Fruit fly (Drosophila melanogaster) whole organism, wandering third instar larva: ENCODE measurements around the gene Vps33B.
A peak's percentile ranks its signal among the peaks of the same experiment; 100 is the strongest.

Experiments used
- CG32264 ChIP-seq: fragments of 200-800 bp; sonication (Bioruptor generic); optimal IDR thresholded peaks from 2 replicates; lab custom pipeline; 2016; ENCODE audit warnings: missing biosample characterization, missing genetic modification characterization
- CG9705 ChIP-seq: fragments of 200-800 bp; sonication (Bioruptor generic); optimal IDR thresholded peaks from 2 replicates; lab custom pipeline; 2018; ENCODE audit warnings: missing biosample characterization, mild to moderate bottlenecking, missing genetic modification characterization
- CrebA ChIP-seq: fragments of 200-800 bp; sonication (Bioruptor generic); optimal IDR thresholded peaks from 2 replicates; lab custom pipeline; 2016; ENCODE audit warnings: missing biosample characterization, mild to moderate bottlenecking, missing genetic modification characterization, borderline replicate concordance
- Dfd ChIP-seq: fragments of >200 bp; optimal IDR thresholded peaks from 2 replicates; lab custom pipeline; 2017; ENCODE audit warnings: missing biosample characterization, missing genetic modification characterization
- Dif ChIP-seq: fragments of 200-275, 200-300 bp; sonication (Bioruptor generic); optimal IDR thresholded peaks from 2 replicates; lab custom pipeline; 2018; ENCODE audit warnings: missing biosample characterization, missing genetic modification characterization; ENCODE audit not compliant: partially characterized antibody
- GATAd ChIP-seq: sonication (Bioruptor generic); optimal IDR thresholded peaks from 2 replicates; lab custom pipeline; 2016; ENCODE audit warnings: missing biosample characterization, missing genetic modification characterization
- HLH106 ChIP-seq: fragments of 200-800 bp; optimal IDR thresholded peaks from 3 replicates; lab custom pipeline; 2019; ENCODE audit warnings: missing biosample characterization, mild to moderate bottlenecking, missing genetic modification characterization, moderate library complexity
- Hnf4 ChIP-seq: fragments of 200-800 bp; sonication (Bioruptor generic); optimal IDR thresholded peaks from 2 replicates; lab custom pipeline; 2016; ENCODE audit warnings: missing biosample characterization, mild to moderate bottlenecking, missing genetic modification characterization
- Hr78 ChIP-seq: fragments of >200 bp; optimal IDR thresholded peaks from 2 replicates; lab custom pipeline; 2017; ENCODE audit warnings: missing biosample characterization, missing genetic modification characterization
- Hr83 ChIP-seq: fragments of 200-300 bp; sonication (Bioruptor generic); optimal IDR thresholded peaks from 2 replicates; lab custom pipeline; 2016; ENCODE audit warnings: missing biosample characterization, mild to moderate bottlenecking, missing genetic modification characterization, moderate library complexity; ENCODE audit not compliant: poor library complexity, severe bottlenecking
- Jra ChIP-seq: sonication (Bioruptor generic); optimal IDR thresholded peaks from 2 replicates; lab custom pipeline; 2016; ENCODE audit warnings: missing biosample characterization, missing genetic modification characterization
- Mio ChIP-seq: sonication (Bioruptor generic); optimal IDR thresholded peaks from 2 replicates; lab custom pipeline; 2016; ENCODE audit warnings: missing biosample characterization, missing genetic modification characterization
- N ChIP-seq: fragments of >200 bp; optimal IDR thresholded peaks from 2 replicates; lab custom pipeline; 2018; ENCODE audit warnings: missing biosample characterization, missing external identifiers, missing genetic modification characterization
- OdsH ChIP-seq: fragments of 200-800 bp; sonication (Bioruptor generic); optimal IDR thresholded peaks from 2 replicates; lab custom pipeline; 2016; ENCODE audit warnings: missing biosample characterization, mild to moderate bottlenecking, missing genetic modification characterization
- Rel ChIP-seq, 2 experiments: fragments of 200-800 bp; sonication (Bioruptor generic) in 1 of 2; optimal IDR thresholded peaks; 2 replicates in 1 of 2; 3 replicates in 1 of 2; lab custom pipeline; 2016 to 2019; ENCODE audit warnings: mild to moderate bottlenecking in 2 of 2, missing biosample characterization in 2 of 2, missing genetic modification characterization in 2 of 2, moderate library complexity in 1 of 2
- Sp1 ChIP-seq: fragments of 200-800 bp; sonication (Bioruptor generic); optimal IDR thresholded peaks from 3 replicates; lab custom pipeline; 2019; ENCODE audit warnings: missing biosample characterization, mild to moderate bottlenecking, missing genetic modification characterization, moderate library complexity
- br ChIP-seq: fragments of 200-800 bp; sonication (Bioruptor generic); optimal IDR thresholded peaks from 2 replicates; lab custom pipeline; 2016; ENCODE audit warnings: missing biosample characterization, missing genetic modification characterization
- brk ChIP-seq: fragments of 200-800 bp; sonication (Bioruptor generic); optimal IDR thresholded peaks from 2 replicates; lab custom pipeline; 2016; ENCODE audit warnings: missing biosample characterization, mild to moderate bottlenecking, missing genetic modification characterization
- dl ChIP-seq, 2 experiments: fragments of 175-275, 200-275 bp in 1 of 2; fragments of 200-275 bp in 1 of 2; sonication (Bioruptor generic); optimal IDR thresholded peaks; lab custom pipeline; 2018; ENCODE audit warnings: mild to moderate bottlenecking in 2 of 2, missing biosample characterization in 2 of 2, missing genetic modification characterization in 2 of 2, moderate library complexity in 2 of 2; ENCODE audit not compliant: partially characterized antibody in 2 of 2, insufficient read depth in 1 of 2
- dmrt93B ChIP-seq: fragments of 200-800 bp; sonication (Bioruptor generic); optimal IDR thresholded peaks from 2 replicates; lab custom pipeline; 2018; ENCODE audit warnings: missing biosample characterization, mild to moderate bottlenecking, missing genetic modification characterization
- dsf ChIP-seq: sonication (Bioruptor generic); optimal IDR thresholded peaks from 2 replicates; lab custom pipeline; 2016; ENCODE audit warnings: missing biosample characterization, missing genetic modification characterization, borderline replicate concordance
- ey ChIP-seq: fragments of 200-800 bp; sonication (Bioruptor generic); optimal IDR thresholded peaks from 2 replicates; lab custom pipeline; 2016; ENCODE audit warnings: missing biosample characterization, missing genetic modification characterization
- foxo ChIP-seq, 2 experiments: fragments of 200-800 bp; sonication (Bioruptor generic); optimal IDR thresholded peaks; 2 replicates in 1 of 2; 3 replicates in 1 of 2; lab custom pipeline; 2016 to 2017; ENCODE audit warnings: missing biosample characterization in 2 of 2, missing genetic modification characterization in 2 of 2
- fru ChIP-seq: fragments of 200-800 bp; sonication (Bioruptor generic); optimal IDR thresholded peaks from 3 replicates; lab custom pipeline; 2016; ENCODE audit warnings: missing biosample characterization, mild to moderate bottlenecking, missing genetic modification characterization
- h ChIP-seq: fragments of 200-800 bp; sonication (Bioruptor generic); optimal IDR thresholded peaks from 3 replicates; lab custom pipeline; 2016; ENCODE audit warnings: missing biosample characterization, mild to moderate bottlenecking, missing genetic modification characterization
- jim ChIP-seq: fragments of 175-275, 200-325 bp; sonication (Bioruptor generic); optimal IDR thresholded peaks from 2 replicates; lab custom pipeline; 2016; ENCODE audit warnings: missing biosample characterization, mild to moderate bottlenecking, missing genetic modification characterization
- psq ChIP-seq: fragments of 200-800 bp; sonication (Bioruptor generic); optimal IDR thresholded peaks from 3 replicates; lab custom pipeline; 2017; ENCODE audit warnings: missing biosample characterization, mild to moderate bottlenecking, missing genetic modification characterization, moderate library complexity
- rgr ChIP-seq: fragments of 200-800 bp; sonication (Bioruptor generic); optimal IDR thresholded peaks from 3 replicates; lab custom pipeline; 2016; ENCODE audit warnings: missing biosample characterization, mild to moderate bottlenecking, missing genetic modification characterization
- sage ChIP-seq: fragments of 200-800 bp; sonication (Bioruptor generic); optimal IDR thresholded peaks from 2 replicates; lab custom pipeline; 2016; ENCODE audit warnings: missing biosample characterization, mild to moderate bottlenecking, missing genetic modification characterization
- sv ChIP-seq: fragments of 200-800 bp; sonication (Bioruptor generic); optimal IDR thresholded peaks from 3 replicates; lab custom pipeline; 2016; ENCODE audit warnings: missing biosample characterization, missing genetic modification characterization
- tai ChIP-seq: sonication (Bioruptor generic); optimal IDR thresholded peaks from 2 replicates; lab custom pipeline; 2016; ENCODE audit warnings: missing biosample characterization, missing genetic modification characterization
- usp ChIP-seq: fragments of >200 bp; optimal IDR thresholded peaks from 2 replicates; lab custom pipeline; 2017; ENCODE audit warnings: missing biosample characterization, missing genetic modification characterization
- woc ChIP-seq: sonication (Bioruptor generic); optimal IDR thresholded peaks from 2 replicates; lab custom pipeline; 2016; ENCODE audit warnings: missing biosample characterization, mild to moderate bottlenecking, missing genetic modification characterization

Gene Vps33B

dm6 chr3R:25453150-25453680 is 20.1 kb upstream of the Vps33B start:
- TF ChIP-seq Hnf4 (GFP tag; lab: Kevin White, UChicago) (no peak), Hr83 (no peak), dl (GFP tag; optimal IDR thresholded peaks at IDR 0.05; lab: Kevin White, UChicago; ENCODE audit: insufficient read depth in 1 of 2, partially characterized antibody in 2 of 2) (no peak), Dif (GFP tag; lab: Kevin White, UChicago) (no peak), CrebA (GFP tag; lab: Kevin White, UChicago) (no peak), ey (GFP tag; lab: Kevin White, UChicago) (no peak), N (GFP tag; lab: Kevin White, UChicago) (no peak), OdsH (GFP tag; lab: Kevin White, UChicago) (peak; percentile 30), CG9705 (GFP tag; lab: Kevin White, UChicago) (peak; percentile 8), tai (GFP tag; lab: Kevin White, UChicago) (peak; percentile 47), h (peak; percentile 12), usp (no peak), Rel (GFP tag; optimal IDR thresholded peaks at IDR 0.05; lab: Kevin White, UChicago) (no peak), Rel (tag; optimal IDR thresholded peaks at IDR 0.05; lab: Kevin White, UChicago) (peak; percentile 41), jim (GFP tag; lab: Kevin White, UChicago) (no peak), rgr (GFP tag; lab: Kevin White, UChicago) (peak; percentile 4), psq (GFP tag; lab: Kevin White, UChicago) (peak; percentile 23), br (GFP tag; lab: Kevin White, UChicago) (peak; percentile 23), Sp1 (GFP tag; lab: Kevin White, UChicago) (peak; percentile 26), Mio (no peak), CG32264 (GFP tag; lab: Kevin White, UChicago) (no peak), foxo (GFP tag; optimal IDR thresholded peaks at IDR 0.05; lab: Kevin White, UChicago) (no peak)

DNA sequence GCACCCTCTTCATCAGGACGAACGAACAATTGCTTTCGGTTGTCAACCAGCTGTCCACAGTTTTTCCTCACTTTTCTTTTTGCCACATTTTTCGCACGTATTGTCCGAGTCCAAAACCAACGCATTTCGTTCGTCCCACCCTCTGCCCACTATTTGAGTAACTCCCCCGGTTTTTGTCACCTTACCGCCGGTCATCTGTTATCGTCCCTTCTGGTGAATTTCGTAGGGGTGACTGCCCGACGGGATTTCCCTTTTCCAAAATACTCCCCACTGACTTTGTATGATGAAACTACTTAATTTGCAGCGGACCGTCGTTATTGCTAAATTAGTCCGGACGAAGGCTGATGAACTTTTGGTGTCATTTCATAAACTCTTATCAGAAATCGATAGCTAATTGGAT is 16.2 kb upstream of the Vps33B start:
- TF ChIP-seq rgr (GFP tag; lab: Kevin White, UChicago) (no peak), sage (GFP tag; lab: Kevin White, UChicago) (no peak), Hr78 (GFP tag; lab: Kevin White, UChicago) (no peak), CG32264 (GFP tag; lab: Kevin White, UChicago) (no peak), foxo (GFP tag; optimal IDR thresholded peaks at IDR 0.05; lab: Kevin White, UChicago) (no peak), Rel (GFP tag; optimal IDR thresholded peaks at IDR 0.05; lab: Kevin White, UChicago) (no peak), Rel (tag; optimal IDR thresholded peaks at IDR 0.05; lab: Kevin White, UChicago) (peak; percentile 2), Sp1 (GFP tag; lab: Kevin White, UChicago) (no peak)

DNA sequence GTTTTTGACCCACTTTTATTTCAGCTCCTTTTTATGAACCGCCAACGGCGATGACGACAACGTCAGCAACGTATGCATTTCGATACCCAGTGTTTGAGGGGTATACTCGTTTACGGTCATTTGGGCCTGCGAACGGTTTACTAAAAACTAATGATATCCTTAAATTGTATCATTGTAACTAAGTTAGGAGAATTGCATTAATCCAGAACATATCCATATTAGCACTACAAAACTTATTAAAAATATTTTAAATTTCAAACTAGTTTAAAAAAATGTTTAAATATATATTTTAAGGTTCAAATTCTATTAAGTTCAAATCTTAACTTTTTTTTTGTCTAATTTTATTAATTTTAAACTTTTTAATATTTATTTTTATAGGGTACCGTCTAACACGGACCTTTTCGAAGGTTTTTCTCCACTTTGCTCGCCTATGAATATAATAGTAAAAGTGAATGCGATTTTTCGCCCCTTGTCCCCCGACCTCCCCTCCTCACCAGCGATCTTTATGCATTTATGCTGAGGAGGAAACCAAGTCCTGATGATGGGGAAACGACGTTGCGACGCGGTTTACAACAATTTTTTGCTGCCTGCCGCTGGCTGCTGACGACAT is 14.0 kb upstream of the Vps33B start:
- TF ChIP-seq Dfd (GFP tag; lab: Kevin White, UChicago) (no peak), rgr (GFP tag; lab: Kevin White, UChicago) (peak; percentile 14), OdsH (GFP tag; lab: Kevin White, UChicago) (peak; percentile 15), h (peak; percentile 25)

DNA sequence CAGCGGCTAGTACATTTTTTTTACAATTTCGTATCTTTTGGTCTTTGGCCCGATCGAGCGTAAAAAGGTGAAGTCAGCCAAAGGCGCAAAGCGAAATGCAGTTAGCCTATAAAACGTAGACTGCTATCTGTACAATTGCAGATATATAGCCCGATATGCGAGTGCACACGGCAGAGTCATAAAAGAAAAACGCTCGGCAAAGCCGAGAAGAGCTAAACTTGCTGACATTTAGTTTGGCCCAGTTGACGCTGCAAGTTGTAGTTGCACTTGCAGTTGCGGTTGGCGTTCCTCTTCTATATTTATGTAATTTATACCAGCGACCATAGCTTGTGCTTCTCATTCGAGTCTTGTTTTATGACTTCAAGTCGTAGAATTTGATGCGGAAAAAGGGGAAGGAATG is 12.6 kb upstream of the Vps33B start:
- TF ChIP-seq Dif (GFP tag; lab: Kevin White, UChicago): no peak
- no peak for TF ChIP-seq foxo (GFP tag; optimal IDR thresholded peaks at IDR 0.05; lab: Kevin White, UChicago)
- TF ChIP-seq jim (GFP tag; lab: Kevin White, UChicago): no peak
- TF ChIP-seq sage (GFP tag; lab: Kevin White, UChicago): no peak
- no peak for TF ChIP-seq dmrt93B (GFP tag; lab: Kevin White, UChicago)
- no peak for TF ChIP-seq brk (GFP tag; lab: Kevin White, UChicago)

dm6 chr3R:25461666-25462065 is 11.6 kb upstream of the Vps33B start:
- TF ChIP-seq rgr (GFP tag; lab: Kevin White, UChicago): peak; percentile 59
- TF ChIP-seq fru (GFP tag; lab: Kevin White, UChicago): peak; percentile 22
- TF ChIP-seq CG9705 (GFP tag; lab: Kevin White, UChicago): no peak
- TF ChIP-seq usp: no peak
- no peak for TF ChIP-seq Jra (GFP tag; lab: Kevin White, UChicago)
- peak; percentile 41 for TF ChIP-seq h
- TF ChIP-seq dsf (GFP tag; lab: Kevin White, UChicago): no peak
- TF ChIP-seq OdsH (GFP tag; lab: Kevin White, UChicago): peak; percentile 52
- peak; percentile 45 for TF ChIP-seq Sp1 (GFP tag; lab: Kevin White, UChicago)
- peak in 1 of 2 experiments; percentile 41 for TF ChIP-seq foxo (GFP tag; optimal IDR thresholded peaks at IDR 0.05; lab: Kevin White, UChicago)
- TF ChIP-seq woc: peak; percentile 11
- TF ChIP-seq psq (GFP tag; lab: Kevin White, UChicago): peak; percentile 27
- peak; percentile 38 for TF ChIP-seq HLH106
- no peak for TF ChIP-seq Rel (GFP tag; optimal IDR thresholded peaks at IDR 0.05; lab: Kevin White, UChicago)
- TF ChIP-seq Rel (tag; optimal IDR thresholded peaks at IDR 0.05; lab: Kevin White, UChicago): no peak
- peak; percentile 3 for TF ChIP-seq dmrt93B (GFP tag; lab: Kevin White, UChicago)
- no peak for TF ChIP-seq GATAd (GFP tag; lab: Kevin White, UChicago)
- no peak for TF ChIP-seq Dif (GFP tag; lab: Kevin White, UChicago)
- no peak for TF ChIP-seq sv
- TF ChIP-seq jim (GFP tag; lab: Kevin White, UChicago): no peak
- TF ChIP-seq br (GFP tag; lab: Kevin White, UChicago): peak; percentile 56
- TF ChIP-seq ey (GFP tag; lab: Kevin White, UChicago): peak; percentile 52
